Worm (Caenorhabditis elegans): ENCODE data around the gene tag-65.

The tag-65 gene

ce11 chrV:13689592-13689991 is 11.2 kb upstream of the tag-65 start, which contains the start of gene T01D3.1:
Gene T01D3.1 (plus strand): TSS chrV:13689892.
- TF ChIP-seq nhr-28 (tag; optimal IDR thresholded peaks at IDR 0.05) = no peak
- TF ChIP-seq unc-39 (tag; optimal IDR thresholded peaks at IDR 0.05) = no peak
- no peak for TF ChIP-seq unc-62 (GFP tag; optimal IDR thresholded peaks at IDR 0.05)
- TF ChIP-seq nhr-2 (tag; optimal IDR thresholded peaks at IDR 0.05) = no peak
- TF ChIP-seq ces-1 (GFP tag; optimal IDR thresholded peaks at IDR 0.05) = no peak
- no peak for TF ChIP-seq mls-2 (tag; optimal IDR thresholded peaks at IDR 0.05)
- TF ChIP-seq sem-2 (GFP tag; optimal IDR thresholded peaks at IDR 0.05) = no peak
- no peak for TF ChIP-seq ceh-83 (GFP tag; optimal IDR thresholded peaks at IDR 0.05)

- TF ChIP-seq ceh-39 (tag; optimal IDR thresholded peaks at IDR 0.05) = no peak
- TF ChIP-seq ham-2 (GFP tag; optimal IDR thresholded peaks at IDR 0.05) = no peak
- no peak for TF ChIP-seq nhr-12 (tag; optimal IDR thresholded peaks at IDR 0.05)
- no peak for TF ChIP-seq bed-3 (GFP tag; optimal IDR thresholded peaks at IDR 0.05)
- TF ChIP-seq flh-1 (GFP tag; optimal IDR thresholded peaks at IDR 0.05) = no peak
- TF ChIP-seq blmp-1 (tag; optimal IDR thresholded peaks at IDR 0.05) = no peak
- no peak for TF ChIP-seq nhr-237 (tag; optimal IDR thresholded peaks at IDR 0.05)
- no peak for TF ChIP-seq mls-2 (tag; optimal IDR thresholded peaks at IDR 0.05)
- TF ChIP-seq cnd-1 (tag; optimal IDR thresholded peaks at IDR 0.05) = no peak
- no peak for TF ChIP-seq mab-5 (tag; optimal IDR thresholded peaks at IDR 0.05)
Observed at ce11 chrV:13687504-13687903, 9.1 kb upstream of the tag-65 start.

ce11 chrV:13686513-13686912 is 8.1 kb upstream of the tag-65 start:
- TF ChIP-seq ceh-43 (GFP tag; optimal IDR thresholded peaks at IDR 0.05) (no peak), ces-1 (GFP tag; optimal IDR thresholded peaks at IDR 0.05) (peak; percentile 68), sptf-1 (tag; optimal IDR thresholded peaks at IDR 0.05) (no peak)

- TF ChIP-seq ztf-11 (tag; optimal IDR thresholded peaks at IDR 0.05) (no peak), mls-2 (tag; optimal IDR thresholded peaks at IDR 0.05) (no peak), ces-1 (GFP tag; optimal IDR thresholded peaks at IDR 0.05) (peak; percentile 86), unc-120 (tag; optimal IDR thresholded peaks at IDR 0.05; ENCODE audit: poor library complexity, severe bottlenecking) (no peak)
Observed at ce11 chrV:13681445-13681844, 3.1 kb upstream of the tag-65 start.

ce11 chrV:13679859-13680258 is 1.5 kb upstream of the tag-65 start:
- TF ChIP-seq unc-39 (tag; optimal IDR thresholded peaks at IDR 0.05) (no peak), ham-2 (GFP tag; optimal IDR thresholded peaks at IDR 0.05) (no peak), lin-32 (GFP tag; optimal IDR thresholded peaks at IDR 0.05) (no peak), ces-1 (GFP tag; optimal IDR thresholded peaks at IDR 0.05) (no peak), mls-2 (tag; optimal IDR thresholded peaks at IDR 0.05) (no peak), ceh-43 (GFP tag; optimal IDR thresholded peaks at IDR 0.05) (no peak), ceh-39 (tag; optimal IDR thresholded peaks at IDR 0.05) (no peak), ztf-11 (tag; optimal IDR thresholded peaks at IDR 0.05) (no peak), zip-8 (tag; optimal IDR thresholded peaks at IDR 0.05) (no peak), pha-4 (tag; optimal IDR thresholded peaks at IDR 0.05) (no peak), lsy-2 (tag; optimal IDR thresholded peaks at IDR 0.05) (no peak), sem-2 (GFP tag; optimal IDR thresholded peaks at IDR 0.05) (no peak), flh-1 (GFP tag; optimal IDR thresholded peaks at IDR 0.05) (no peak), ceh-83 (GFP tag; optimal IDR thresholded peaks at IDR 0.05) (no peak), sptf-1 (tag; optimal IDR thresholded peaks at IDR 0.05) (no peak), tbx-8 (GFP tag; optimal IDR thresholded peaks at IDR 0.05) (no peak), M03D4.4 (tag; optimal IDR thresholded peaks at IDR 0.05) (no peak)

- TF ChIP-seq ham-2 (GFP tag; optimal IDR thresholded peaks at IDR 0.05) (no peak), nhr-28 (tag; optimal IDR thresholded peaks at IDR 0.05) (no peak), ceh-43 (GFP tag; optimal IDR thresholded peaks at IDR 0.05) (no peak), unc-62 (GFP tag; optimal IDR thresholded peaks at IDR 0.05) (no peak)
Observed at ce11 chrV:13671911-13672639, 6.3 kb downstream of the tag-65 start, which contains the start of the genes mip-2 and F58G11.4. Gene mip-2 (minus strand): TSS chrV:13671958. Gene F58G11.4 (plus strand): TSS chrV:13672589.

- TF ChIP-seq snpc-4 (tag; optimal IDR thresholded peaks at IDR 0.05) = no peak
- TF ChIP-seq sptf-1 (tag; optimal IDR thresholded peaks at IDR 0.05) = no peak
- no peak for TF ChIP-seq ztf-11 (tag; optimal IDR thresholded peaks at IDR 0.05)
- no peak for TF ChIP-seq drap-1 (GFP tag; optimal IDR thresholded peaks at IDR 0.05)
- no peak for TF ChIP-seq unc-39 (tag; optimal IDR thresholded peaks at IDR 0.05)
- TF ChIP-seq nhr-2 (tag; optimal IDR thresholded peaks at IDR 0.05) = no peak
- TF ChIP-seq mab-5 (tag; optimal IDR thresholded peaks at IDR 0.05) = no peak
- TF ChIP-seq lin-13 (tag; optimal IDR thresholded peaks at IDR 0.05) = no peak
- no peak for TF ChIP-seq lin-32 (GFP tag; optimal IDR thresholded peaks at IDR 0.05)
- TF ChIP-seq nhr-28 (tag; optimal IDR thresholded peaks at IDR 0.05) = no peak
- TF ChIP-seq nhr-76 (tag; optimal IDR thresholded peaks at IDR 0.05) = no peak
- no peak for TF ChIP-seq M03D4.4 (tag; optimal IDR thresholded peaks at IDR 0.05)
- TF ChIP-seq nhr-237 (tag; optimal IDR thresholded peaks at IDR 0.05) = no peak
- no peak for TF ChIP-seq mls-2 (tag; optimal IDR thresholded peaks at IDR 0.05)
- TF ChIP-seq zip-8 (tag; optimal IDR thresholded peaks at IDR 0.05) = no peak
- TF ChIP-seq ceh-83 (GFP tag; optimal IDR thresholded peaks at IDR 0.05) = no peak
Observed at ce11 chrV:13669170-13669569, 9.2 kb downstream of the tag-65 start.
